Worm (Caenorhabditis elegans): ENCODE data around the gene kin-4.
"Not testable (repeated sequence)": the region's sequence is repeated elsewhere in the genome, so short reads cannot be mapped to it uniquely, and the experiment has no call there.

ce11 chrIV:11400098-11400497 lies 25.4 kb upstream of the kin-4 start:
- TF ChIP-seq B0336.3 (GFP tag; IDR thresholded peaks at IDR 0.05); snpc-4 (GFP tag; optimal IDR thresholded peaks at IDR 0.05); snpc-4 (tag; optimal IDR thresholded peaks at IDR 0.05); zfh-2 (GFP tag; conservative IDR thresholded peaks at IDR 0.05); dpl-1 (GFP tag; optimal IDR thresholded peaks at IDR 0.05); ama-1 (optimal IDR thresholded peaks at IDR 0.05); ama-1 (GFP tag; optimal IDR thresholded peaks at IDR 0.05); hlh-26 (GFP tag; conservative IDR thresholded peaks at IDR 0.05): not testable (repeated sequence)
- TF ChIP-seq attf-6 (GFP tag; IDR thresholded peaks at IDR 0.05) (peak; percentile 85), F33H1.4 (GFP tag; IDR thresholded peaks at IDR 0.05) (peak; percentile 57), madf-6 (GFP tag; IDR thresholded peaks at IDR 0.05) (peak; percentile 84), lin-26 (GFP tag; IDR thresholded peaks at IDR 0.05) (peak; percentile 89)
